Fruit fly (Drosophila melanogaster) Kc167 (cell line): ENCODE data around the gene CG42729.

Experiments
- Myc ChIP-seq: fragments of >200 bp; optimal IDR thresholded peaks from 2 replicates; lab custom pipeline; 2017; ENCODE audit warnings: missing external identifiers
- psq ChIP-seq: fragments of >200 bp; optimal IDR thresholded peaks from 2 replicates; lab custom pipeline; 2017; ENCODE audit warnings: missing external identifiers

DNA sequence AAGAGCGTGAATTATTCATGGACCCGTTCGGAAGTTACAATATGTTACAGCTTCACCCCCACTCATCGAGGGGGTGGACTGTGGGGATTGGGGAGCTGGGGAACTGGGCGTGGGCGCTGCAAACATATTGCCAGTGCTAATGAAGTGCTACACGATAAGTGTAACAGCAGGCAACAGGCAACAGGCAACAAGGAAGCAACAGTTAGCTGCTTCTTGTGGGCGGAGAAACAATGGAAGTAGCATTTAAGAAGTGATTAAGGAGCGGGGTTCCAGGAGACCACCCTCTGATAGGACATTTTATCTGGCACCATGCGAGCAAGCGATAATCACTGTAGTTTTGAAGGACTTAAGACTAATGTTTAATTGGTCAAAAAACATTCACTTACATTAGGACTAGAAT, 14.0 kb upstream of the CG42729 start:
- TF ChIP-seq Myc (no peak), psq (no peak)
